Worm (Caenorhabditis elegans) whole organism, early embryonic: Measurements from ENCODE around the gene F25E5.1.

Experiments
- B0310.2 ChIP-seq: sonication (generic microtip); optimal IDR thresholded peaks from 2 replicates; lab custom pipeline; 2016; ENCODE audit warnings: mild to moderate bottlenecking, missing genetic modification characterization, missing compliant biosample characterization
- ama-1 ChIP-seq: fragments of 150-350 bp; optimal IDR thresholded peaks from 2 replicates; lab custom pipeline; 2014
- ets-7 ChIP-seq: sonication (generic microtip); optimal IDR thresholded peaks from 2 replicates; lab custom pipeline; 2016; ENCODE audit warnings: missing genotype, missing genetic modification characterization, missing compliant biosample characterization
- flt-1 ChIP-seq: fragments of 200-800 bp; sonication (Bioruptor generic); IDR thresholded peaks from 2 replicates; pipeline ENCODE4 v1.3.6; 2022; ENCODE audit warnings: missing genetic modification characterization, missing compliant biosample characterization
- hmbx-1 ChIP-seq: sonication (generic microtip); optimal IDR thresholded peaks from 2 replicates; lab custom pipeline; 2016; ENCODE audit warnings: mild to moderate bottlenecking, missing genetic modification characterization, missing compliant biosample characterization
- sea-1 ChIP-seq: fragments of 200-800 bp; sonication (Bioruptor generic); conservative IDR thresholded peaks from 2 replicates; pipeline ENCODE4 v1.3.6; 2022; ENCODE audit warnings: missing genetic modification characterization, missing compliant biosample characterization
- tbx-37 ChIP-seq: fragments of 200-800 bp; sonication (Bioruptor generic); conservative IDR thresholded peaks from 2 replicates; pipeline ENCODE4 v1.3.6; 2022; ENCODE audit warnings: missing genetic modification reagents, missing genetic modification characterization, missing compliant biosample characterization
- tra-4 ChIP-seq: sonication (generic microtip); optimal IDR thresholded peaks from 2 replicates; lab custom pipeline; 2017; ENCODE audit warnings: missing genetic modification characterization, missing compliant biosample characterization

ce11 chrV:7480949-7481348 is 15.3 kb downstream of the F25E5.1 start, which contains the start of gene C18B10.6:
- TF ChIP-seq flt-1 (GFP tag; lab: Robert Waterston, UW) (no peak), ama-1 (lab: Kevin White, UChicago) (no peak), ets-7 (no peak), sea-1 (GFP tag; lab: Robert Waterston, UW) (no peak), tbx-37 (GFP tag; lab: Robert Waterston, UW) (no peak), hmbx-1 (no peak), B0310.2 (no peak), tra-4 (tag; lab: Kevin White, UChicago) (no peak)
